Fruit fly (Drosophila melanogaster) S2 (cell line): ENCODE measurements around the gene CG42759.

Source experiments
- CG8478 ChIP-seq: fragments of >200 bp; optimal IDR thresholded peaks from 2 replicates; lab custom pipeline; 2018
- CTCF ChIP-seq, 2 experiments: fragments of >200 bp; optimal IDR thresholded peaks; 2 replicates each; lab custom pipeline; 2018

- TF ChIP-seq CG8478 (lab: Kevin White, UChicago) (no peak), CTCF (optimal IDR thresholded peaks at IDR 0.05; lab: Kevin White, UChicago) (no peak)
Measured at dm6 chr3R:10151830-10152513, 9.1 kb downstream of the CG42759 start, which contains the start of gene CG34303.
